Worm (Caenorhabditis elegans): ENCODE measurements around the gene gcy-15.

gcy-15 gene

DNA sequence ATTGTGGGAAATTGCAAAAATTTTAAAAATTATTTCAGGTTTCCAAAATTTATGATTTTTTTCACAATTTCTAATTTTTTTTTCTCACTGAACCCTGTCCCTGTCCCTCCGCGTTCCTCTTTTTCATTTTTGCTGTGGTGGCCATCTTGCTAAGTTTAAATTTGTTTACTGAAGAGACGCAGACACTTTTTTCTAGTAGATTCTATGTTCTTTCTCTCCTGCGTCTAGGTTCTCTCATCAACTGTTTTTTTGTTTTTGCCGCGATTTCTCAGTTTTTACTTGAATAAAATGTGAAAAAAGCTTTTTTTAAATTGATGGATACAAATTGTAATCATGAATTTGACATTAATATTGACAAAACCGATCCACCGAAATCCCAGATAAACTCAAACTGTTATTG lies 12.4 kb upstream of the gcy-15 start, which contains the start of gene ZC239.6:
TSS of gene ZC239.6 (plus strand) at position 381 of the 400 bp plus-strand sequence.
- no peak for TF ChIP-seq spr-1 (tag; optimal IDR thresholded peaks at IDR 0.05)
- peak in 1 of 2 experiments; percentile 68 for TF ChIP-seq daf-16 (GFP tag; optimal IDR thresholded peaks at IDR 0.05)
- TF ChIP-seq daf-16 (tag; optimal IDR thresholded peaks at IDR 0.05): no peak
- TF ChIP-seq nhr-41 (GFP tag; IDR thresholded peaks at IDR 0.05): no peak
- no peak for TF ChIP-seq lin-38 (GFP tag; IDR thresholded peaks at IDR 0.05)
- no peak for TF ChIP-seq ztf-7 (tag; optimal IDR thresholded peaks at IDR 0.05)
- TF ChIP-seq ZK546.5 (tag; optimal IDR thresholded peaks at IDR 0.05): no peak
- TF ChIP-seq pha-4 (GFP tag; IDR thresholded peaks at IDR 0.05): no peak
- peak; percentile 22 for TF ChIP-seq pha-4 (tag; optimal IDR thresholded peaks at IDR 0.05)
- TF ChIP-seq nhr-237 (tag; optimal IDR thresholded peaks at IDR 0.05): no peak
- TF ChIP-seq ztf-11 (tag; optimal IDR thresholded peaks at IDR 0.05): no peak
- TF ChIP-seq daf-19 (GFP tag; conservative IDR thresholded peaks at IDR 0.05): no peak
- peak; percentile 9 for TF ChIP-seq hlh-30 (tag; optimal IDR thresholded peaks at IDR 0.05; ENCODE audit: insufficient read depth)
- 0 out of 2 replicates have a peak, but pooled peaks have one; percentile 22 for TF ChIP-seq hmg-1.1 (GFP tag; IDR thresholded peaks at IDR 0.05)
- no peak for TF ChIP-seq dmd-8 (GFP tag; IDR thresholded peaks at IDR 0.05)
- no peak for TF ChIP-seq madf-9 (GFP tag; conservative IDR thresholded peaks at IDR 0.05)
- TF ChIP-seq zfp-3 (GFP tag; conservative IDR thresholded peaks at IDR 0.05): no peak
- peak; percentile 32 for TF ChIP-seq rbr-2 (tag; optimal IDR thresholded peaks at IDR 0.05)
- TF ChIP-seq hlh-11 (tag; optimal IDR thresholded peaks at IDR 0.05): peak; percentile 35
- no peak for TF ChIP-seq arid-1 (GFP tag; conservative IDR thresholded peaks at IDR 0.05)
- no peak for TF ChIP-seq madf-5 (GFP tag; IDR thresholded peaks at IDR 0.05)

DNA sequence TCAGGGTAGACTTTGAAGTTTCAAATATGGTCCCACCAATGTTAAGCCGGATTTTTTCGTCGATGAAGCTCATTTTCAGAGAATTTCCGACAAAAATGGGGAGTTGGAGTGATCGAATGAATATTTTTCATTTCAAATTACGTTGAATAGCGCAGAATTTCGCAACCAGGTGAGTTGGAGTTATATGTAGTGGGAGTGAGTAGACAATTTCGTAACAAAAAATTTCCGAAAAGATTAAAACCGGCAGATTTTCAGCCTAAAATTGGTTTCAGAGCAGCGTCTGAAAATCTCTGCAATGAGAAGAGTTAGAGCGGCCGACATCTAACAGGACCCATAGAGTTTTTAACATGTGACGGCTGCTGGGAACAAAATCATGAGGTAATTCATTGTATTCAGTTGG lies 11.8 kb upstream of the gcy-15 start, which contains the start of gene sdz-35:
TSS of gene sdz-35 (minus strand) at position 101 of the 400 bp plus-strand sequence.
- TF ChIP-seq nhr-10 (tag; optimal IDR thresholded peaks at IDR 0.05) (no peak), madf-5 (GFP tag; IDR thresholded peaks at IDR 0.05) (no peak), pha-4 (GFP tag; IDR thresholded peaks at IDR 0.05) (no peak), pha-4 (tag; optimal IDR thresholded peaks at IDR 0.05) (no peak), ceh-62 (tag; optimal IDR thresholded peaks at IDR 0.05) (no peak), mdt-29 (GFP tag; IDR thresholded peaks at IDR 0.05) (no peak), php-3 (GFP tag; IDR thresholded peaks at IDR 0.05) (no peak), nhr-6 (tag; optimal IDR thresholded peaks at IDR 0.05) (no peak), F44E2.7 (GFP tag; IDR thresholded peaks at IDR 0.05) (no peak), ama-1 (optimal IDR thresholded peaks at IDR 0.05) (no peak), unc-39 (tag; optimal IDR thresholded peaks at IDR 0.05) (no peak), nhr-77 (tag; optimal IDR thresholded peaks at IDR 0.05) (no peak), F10B5.3 (tag; optimal IDR thresholded peaks at IDR 0.05) (no peak), vab-7 (GFP tag; IDR thresholded peaks at IDR 0.05) (no peak)

DNA sequence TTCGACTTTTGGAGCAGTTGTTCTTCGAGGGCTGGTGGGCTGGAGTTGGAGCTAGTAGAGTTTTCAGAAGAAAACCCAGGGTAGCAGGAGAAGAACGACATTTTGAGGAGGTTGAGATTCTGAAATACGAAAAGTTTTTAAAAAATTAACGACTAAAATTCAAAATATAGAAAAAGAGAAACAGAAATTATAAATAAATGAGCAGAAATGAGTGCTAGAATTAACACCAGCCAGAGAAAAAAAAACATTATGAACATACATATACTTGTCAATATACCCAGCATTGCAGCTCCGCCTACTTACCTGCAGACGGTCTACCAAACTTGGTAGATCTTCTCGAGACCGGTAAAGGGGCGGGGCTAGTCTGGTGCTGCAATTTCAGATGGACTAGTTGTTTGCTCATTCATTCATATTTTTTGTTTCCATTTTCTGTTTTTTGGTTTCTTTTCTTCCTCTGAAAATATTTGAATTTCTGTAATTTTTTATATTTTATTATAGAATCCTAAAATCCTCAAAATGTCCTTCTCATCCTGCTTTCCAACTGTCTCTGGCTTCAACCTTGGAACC lies 9.6 kb upstream of the gcy-15 start, which contains the start of the genes ZC239.20 and ZC239.21:
TSS of gene ZC239.20 (minus strand) at position 101 of the 567 bp plus-strand sequence.
TSS of gene ZC239.21 (plus strand) at position 517 of the 567 bp plus-strand sequence.
- TF ChIP-seq zip-11 (GFP tag; IDR thresholded peaks at IDR 0.05) (no peak), duxl-1 (tag; optimal IDR thresholded peaks at IDR 0.05; ENCODE audit: poor library complexity) (no peak), zfp-3 (GFP tag; conservative IDR thresholded peaks at IDR 0.05) (no peak), nhr-28 (tag; optimal IDR thresholded peaks at IDR 0.05) (no peak), fos-1 (tag; optimal IDR thresholded peaks at IDR 0.05) (no peak), jun-1 (tag; optimal IDR thresholded peaks at IDR 0.05) (no peak), T26A8.4 (GFP tag; IDR thresholded peaks at IDR 0.05) (no peak)

DNA sequence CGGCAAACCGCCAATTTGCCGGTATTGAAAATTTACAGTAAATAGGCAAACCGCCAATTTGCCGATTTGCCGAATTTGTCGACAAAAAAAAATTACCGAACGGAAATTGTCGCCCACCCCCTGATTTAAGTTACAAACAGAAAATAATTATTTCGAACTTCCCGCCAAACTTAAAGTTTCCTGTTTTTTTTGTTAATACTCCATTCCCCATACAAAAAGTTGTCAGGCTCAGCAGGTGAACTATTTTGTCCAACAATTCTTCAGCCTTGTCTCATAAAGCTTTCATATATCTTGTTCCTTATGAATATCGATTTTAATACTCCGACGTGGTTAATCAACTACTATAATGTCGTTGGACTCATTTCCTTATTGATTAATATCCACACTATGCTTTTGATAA lies 6.5 kb upstream of the gcy-15 start, which contains the start of gene sri-50:
TSS of gene sri-50 (plus strand) at position 301 of the 400 bp plus-strand sequence.
- TF ChIP-seq mes-2 (tag; optimal IDR thresholded peaks at IDR 0.05; ENCODE audit: poor library complexity, severe bottlenecking): no peak
- peak; percentile 5 for TF ChIP-seq aha-1 (tag)
